Worm (Caenorhabditis elegans) whole organism, L3 larva: ENCODE results near the gene asp-1.
"Not testable (repeated sequence)": the region's sequence is repeated elsewhere in the genome, so short reads cannot be mapped to it uniquely, and the experiment has no call there.

ENCODE experiments used
- fkh-10 ChIP-seq: sonication (generic microtip); optimal IDR thresholded peaks from 2 replicates; lab custom pipeline; 2017; ENCODE audit warnings: missing biosample characterization, missing genetic modification reagents, missing genetic modification characterization
- mdl-1 ChIP-seq: fragments of 150-350 bp; optimal IDR thresholded peaks from 2 replicates; lab custom pipeline; 2014; ENCODE audit warnings: missing biosample characterization, missing genetic modification characterization
- nfya-1 ChIP-seq: sonication (generic microtip); optimal IDR thresholded peaks from 2 replicates; lab custom pipeline; 2017; ENCODE audit warnings: missing genetic modification characterization, mild to moderate bottlenecking, missing compliant biosample characterization, antibody characterized with exemption, moderate library complexity; ENCODE audit not compliant: insufficient read depth
- nhr-12 ChIP-seq: fragments of 150-350 bp; optimal IDR thresholded peaks from 2 replicates; lab custom pipeline; 2014; ENCODE audit warnings: missing biosample characterization, missing genetic modification characterization
- nhr-237 ChIP-seq: fragments of 150-350 bp; optimal IDR thresholded peaks from 2 replicates; lab custom pipeline; 2014; ENCODE audit warnings: missing biosample characterization, missing genetic modification characterization
- nhr-25 ChIP-seq: sonication (generic microtip); optimal IDR thresholded peaks from 2 replicates; lab custom pipeline; 2017; ENCODE audit warnings: missing biosample characterization, missing genetic modification characterization
- nhr-77 ChIP-seq: fragments of 150-350 bp; optimal IDR thresholded peaks from 2 replicates; lab custom pipeline; 2014; ENCODE audit warnings: missing biosample characterization, missing genetic modification characterization
- pha-4 ChIP-seq: fragments of 150-350 bp; optimal IDR thresholded peaks from 2 replicates; lab custom pipeline; 2014; ENCODE audit warnings: missing biosample characterization, missing genetic modification reagents, missing genetic modification characterization
- skn-1 ChIP-seq: fragments of 150-350 bp; optimal IDR thresholded peaks from 2 replicates; lab custom pipeline; 2014; ENCODE audit warnings: missing biosample characterization, missing genetic modification characterization
- tbx-2 ChIP-seq: sonication (generic microtip); optimal IDR thresholded peaks from 2 replicates; lab custom pipeline; 2016; ENCODE audit warnings: mild to moderate bottlenecking, missing genetic modification characterization, missing compliant biosample characterization
- unc-62 ChIP-seq: fragments of 150-350 bp; sonication (generic microtip); optimal IDR thresholded peaks from 4 replicates; lab custom pipeline; 2014; ENCODE audit warnings: missing biosample characterization, missing genetic modification reagents, missing genetic modification characterization
- ztf-11 ChIP-seq: fragments of 150-350 bp; optimal IDR thresholded peaks from 2 replicates; lab custom pipeline; 2014; ENCODE audit warnings: missing biosample characterization, missing genetic modification characterization

DNA sequence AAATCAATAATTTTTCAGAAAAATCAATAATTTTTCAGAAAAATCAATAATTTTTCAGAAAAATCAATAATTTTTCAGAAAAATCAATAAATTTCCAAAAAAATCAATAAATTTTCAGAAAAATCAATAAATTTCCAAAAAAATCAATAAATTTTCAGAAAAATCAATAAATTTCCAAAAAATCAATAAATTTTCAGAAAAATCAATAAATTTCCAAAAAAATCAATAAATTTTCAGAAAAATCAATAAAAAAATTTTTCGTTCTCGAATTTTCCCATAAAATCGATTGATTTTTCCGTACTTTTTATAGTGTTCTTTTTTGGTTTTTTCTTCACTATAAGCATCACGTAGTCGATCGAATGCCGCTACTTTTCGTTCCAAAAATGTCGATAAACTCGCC lies 49.6 kb upstream of the asp-1 start:
- not testable (repeated sequence) for TF ChIP-seq mdl-1 (tag; lab: Kevin White, UChicago); tbx-2 (tag; lab: Kevin White, UChicago); skn-1 (tag; lab: Kevin White, UChicago); nhr-77; unc-62 (GFP tag; lab: Kevin White, UChicago); fkh-10 (GFP tag; lab: Kevin White, UChicago); ztf-11; nhr-237 (tag; lab: Kevin White, UChicago); pha-4; nhr-25; nhr-12 (tag; lab: Kevin White, UChicago); nfya-1
